Fruit fly (Drosophila melanogaster): ENCODE results near the gene Jon25Bii.

Jon25Bii gene

DNA sequence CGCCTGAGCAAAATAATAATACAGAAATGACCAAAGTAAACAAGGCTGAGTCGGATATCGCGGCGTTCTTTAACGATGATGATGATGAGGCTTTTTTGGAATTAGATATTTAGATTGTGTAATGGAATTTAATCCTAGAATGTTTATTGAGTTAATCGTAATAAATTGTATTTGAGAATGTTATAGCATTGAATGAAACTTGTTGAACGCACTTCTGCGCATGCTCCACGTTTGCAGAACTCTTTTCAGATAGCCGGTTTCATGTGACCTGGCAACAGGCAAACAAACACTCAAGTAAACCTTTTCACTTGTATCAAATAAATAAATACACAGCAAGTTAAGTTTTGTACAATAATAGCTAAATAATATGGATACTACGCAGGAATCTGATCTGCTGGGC lies 5.2 kb upstream of the Jon25Bii start, which contains the start of gene CG34124:
Gene CG34124, plus strand, starts transcription at position 301 of the 400 bp plus-strand sequence.
- TF ChIP-seq usp (GFP tag; optimal IDR thresholded peaks at IDR 0.05) (no peak), Dll (optimal IDR thresholded peaks at IDR 0.05) (no peak), EcR (GFP tag; optimal IDR thresholded peaks at IDR 0.05) (no peak), CG8478 (optimal IDR thresholded peaks at IDR 0.05) (no peak), pan (optimal IDR thresholded peaks at IDR 0.05) (no peak), psq (optimal IDR thresholded peaks at IDR 0.05) (no peak)

DNA sequence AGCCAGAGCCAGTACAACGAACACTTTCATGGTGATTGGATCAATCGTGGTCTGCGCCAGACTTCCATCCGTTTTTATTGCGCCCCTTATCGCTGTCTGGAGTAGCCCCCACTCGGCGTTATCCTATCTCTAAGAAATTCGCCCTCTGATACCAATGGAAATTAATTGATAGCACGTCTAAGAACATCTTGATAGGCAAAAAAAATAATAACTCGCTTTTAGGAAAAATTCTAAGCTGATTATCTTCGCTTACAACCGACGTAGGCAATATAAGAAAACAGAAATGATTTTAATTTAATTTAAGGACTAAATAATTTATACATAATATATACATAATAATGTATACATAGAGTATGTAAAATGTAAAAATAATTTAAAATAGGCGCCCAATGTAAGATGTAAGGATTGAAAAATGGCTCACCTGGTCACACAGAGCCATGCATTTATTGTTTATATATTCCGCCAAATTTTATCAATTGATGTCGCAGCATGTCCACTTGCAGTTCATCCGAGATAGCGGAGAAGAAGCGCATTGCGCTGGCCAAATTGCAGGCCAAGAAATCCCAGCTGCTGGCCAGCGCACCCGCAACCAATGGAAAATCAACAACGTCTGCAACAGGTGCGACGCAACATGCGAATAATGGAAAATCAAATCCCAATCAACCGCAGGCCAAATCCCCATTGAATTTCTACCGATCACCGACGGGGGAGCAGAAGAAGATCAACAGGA lies 2.3 kb upstream of the Jon25Bii start, which contains the start of the genes Jon25Bi and Marcal1:
Gene Jon25Bi, minus strand, starts transcription at position 51 of the 730 bp plus-strand sequence.
Gene Marcal1, plus strand, starts transcription at position 416 of the 730 bp plus-strand sequence.
- TF ChIP-seq usp (GFP tag; optimal IDR thresholded peaks at IDR 0.05) (no peak), EcR (GFP tag; optimal IDR thresholded peaks at IDR 0.05) (no peak), Dll (optimal IDR thresholded peaks at IDR 0.05) (no peak), CG8478 (optimal IDR thresholded peaks at IDR 0.05) (no peak), pan (optimal IDR thresholded peaks at IDR 0.05) (no peak), psq (optimal IDR thresholded peaks at IDR 0.05) (no peak)

DNA sequence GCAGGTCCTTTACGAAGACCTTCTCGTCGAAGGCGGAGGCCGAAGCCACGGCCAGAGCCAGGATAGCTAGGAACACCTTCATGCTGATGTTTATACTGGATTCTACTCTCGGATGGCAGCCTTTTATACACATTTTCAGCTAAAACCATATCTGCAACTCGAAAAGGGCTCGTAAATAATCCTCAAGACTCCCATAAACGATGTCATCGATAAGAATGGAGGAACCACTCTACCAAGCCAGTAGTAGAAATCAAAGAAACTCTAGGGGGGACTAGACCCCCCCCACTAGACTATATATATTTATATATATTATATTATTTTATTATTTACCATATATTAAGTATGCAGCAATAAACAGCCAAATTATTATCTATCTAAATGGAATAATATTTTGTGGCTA lies 2.3 kb downstream of the Jon25Bii start, which contains the start of gene Jon25Biii:
Gene Jon25Biii, minus strand, starts transcription at position 101 of the 400 bp plus-strand sequence.
- TF ChIP-seq psq (optimal IDR thresholded peaks at IDR 0.05) (no peak), pan (optimal IDR thresholded peaks at IDR 0.05) (no peak), CG8478 (optimal IDR thresholded peaks at IDR 0.05) (no peak), EcR (GFP tag; optimal IDR thresholded peaks at IDR 0.05) (no peak), usp (GFP tag; optimal IDR thresholded peaks at IDR 0.05) (no peak), Dll (optimal IDR thresholded peaks at IDR 0.05) (no peak)

DNA sequence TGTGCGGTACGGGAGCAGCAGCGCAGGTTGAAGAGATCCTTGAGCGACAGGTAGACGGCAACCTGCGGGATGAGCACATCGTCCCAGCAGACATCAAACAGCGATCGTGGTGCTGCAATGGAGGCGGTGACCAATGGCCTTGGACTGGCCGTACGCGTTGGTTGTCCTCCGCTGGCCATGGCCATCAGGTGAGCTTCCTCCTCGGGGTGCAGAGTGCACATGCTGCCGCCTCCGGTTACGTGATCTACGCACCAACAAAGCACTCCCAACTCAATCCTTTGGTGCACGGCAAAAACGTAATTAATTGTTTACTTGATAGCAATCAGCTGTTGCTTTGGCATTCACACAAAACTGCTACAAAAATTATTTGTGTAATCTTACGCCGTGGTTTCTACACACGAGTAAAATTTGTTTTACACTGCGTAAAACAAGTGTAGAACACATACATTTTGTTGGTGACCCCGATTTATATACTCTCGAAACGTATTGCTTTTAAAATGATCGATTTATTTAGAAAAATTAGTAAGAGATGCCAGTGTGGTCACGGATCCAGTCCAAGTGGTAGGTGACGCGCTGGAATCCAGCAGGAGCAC lies 3.4 kb downstream of the Jon25Bii start, which contains the start of gene jet:
Gene jet, minus strand, starts transcription at position 332 of the 593 bp plus-strand sequence.
- TF ChIP-seq usp (GFP tag; optimal IDR thresholded peaks at IDR 0.05): no peak
- no peak for TF ChIP-seq pan (optimal IDR thresholded peaks at IDR 0.05)
- TF ChIP-seq CG8478 (optimal IDR thresholded peaks at IDR 0.05): no peak
- TF ChIP-seq psq (optimal IDR thresholded peaks at IDR 0.05): no peak
- no peak for TF ChIP-seq EcR (GFP tag; optimal IDR thresholded peaks at IDR 0.05)
- no peak for TF ChIP-seq Dll (optimal IDR thresholded peaks at IDR 0.05)

DNA sequence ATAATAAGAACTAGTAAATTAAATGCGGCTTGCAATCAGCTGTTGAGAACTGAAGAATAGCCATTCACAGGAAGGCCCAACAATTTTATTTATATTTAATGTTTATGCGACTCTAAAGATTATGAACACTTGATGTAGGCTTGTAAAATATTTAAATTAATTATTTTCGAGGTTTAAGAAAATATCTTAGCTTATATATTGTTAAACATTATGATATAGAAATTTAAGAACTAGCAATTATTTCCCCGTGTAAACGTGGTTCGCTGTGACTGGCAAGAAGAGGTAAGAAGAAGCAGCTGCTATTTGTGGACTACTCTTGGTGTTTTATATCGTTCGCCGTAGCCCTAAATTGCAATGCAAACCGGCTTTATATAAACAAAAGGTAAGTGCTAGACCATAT lies 7.6 kb downstream of the Jon25Bii start, which contains the start of the genes mRpL24 and betaggt-I:
Gene mRpL24, minus strand, starts transcription at position 62 of the 400 bp plus-strand sequence.
Gene betaggt-I, plus strand, starts transcription at position 280 of the 400 bp plus-strand sequence.
- no peak for TF ChIP-seq CG8478 (optimal IDR thresholded peaks at IDR 0.05)
- TF ChIP-seq psq (optimal IDR thresholded peaks at IDR 0.05): no peak
- TF ChIP-seq EcR (GFP tag; optimal IDR thresholded peaks at IDR 0.05): no peak
- TF ChIP-seq pan (optimal IDR thresholded peaks at IDR 0.05): no peak
- TF ChIP-seq Dll (optimal IDR thresholded peaks at IDR 0.05): no peak
- no peak for TF ChIP-seq usp (GFP tag; optimal IDR thresholded peaks at IDR 0.05)

DNA sequence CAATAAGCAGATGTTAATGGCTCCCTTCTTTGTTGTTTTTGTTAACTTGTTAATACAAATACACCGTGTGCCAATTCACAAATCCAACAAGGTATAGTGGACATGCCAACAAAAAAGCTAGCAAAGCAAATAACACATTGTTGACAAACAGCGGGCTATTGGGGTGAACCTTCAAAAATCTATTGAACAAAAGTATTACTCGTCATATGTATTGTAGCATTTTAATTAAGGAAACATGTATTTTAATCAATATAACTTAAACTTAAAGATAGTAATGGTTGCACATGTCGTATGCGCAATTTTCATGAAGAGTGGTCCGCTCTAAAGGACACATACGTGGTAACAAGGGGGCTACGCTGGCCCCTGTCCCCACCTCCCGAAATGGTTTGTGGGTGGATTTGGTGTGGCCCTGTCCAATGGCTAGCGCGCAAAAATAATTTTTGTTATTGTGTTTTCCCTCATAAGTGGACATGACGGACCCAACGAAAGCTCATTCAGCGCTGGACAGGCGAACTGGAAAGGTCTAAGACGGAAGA lies 10.6 kb downstream of the Jon25Bii start, which contains the start of gene synr:
Gene synr, plus strand, starts transcription at position 486 of the 536 bp plus-strand sequence.
- no peak for TF ChIP-seq pan (optimal IDR thresholded peaks at IDR 0.05)
- no peak for TF ChIP-seq Dll (optimal IDR thresholded peaks at IDR 0.05)
- no peak for TF ChIP-seq psq (optimal IDR thresholded peaks at IDR 0.05)
- TF ChIP-seq EcR (GFP tag; optimal IDR thresholded peaks at IDR 0.05): no peak
- no peak for TF ChIP-seq CG8478 (optimal IDR thresholded peaks at IDR 0.05)
- TF ChIP-seq usp (GFP tag; optimal IDR thresholded peaks at IDR 0.05): no peak

DNA sequence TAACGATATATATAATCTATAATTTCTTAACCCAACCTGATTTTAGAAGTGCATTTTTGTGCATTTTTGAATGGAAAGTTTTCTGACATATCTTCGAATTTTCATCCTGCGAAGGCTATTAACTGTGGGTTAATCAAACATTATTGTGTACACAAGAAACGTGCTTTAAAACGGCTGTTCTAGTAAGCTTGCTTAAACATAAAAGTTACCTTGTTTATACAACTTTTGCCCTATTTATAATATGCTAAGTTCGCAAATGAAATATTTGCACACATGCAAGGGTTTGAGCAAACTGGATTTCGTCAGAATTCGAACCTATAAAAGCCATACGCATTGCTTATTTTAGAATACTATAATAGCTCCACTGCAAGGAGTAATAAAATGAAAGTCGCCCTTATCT lies 15.9 kb downstream of the Jon25Bii start, which contains the start of gene Sgs1:
Gene Sgs1, plus strand, starts transcription at position 350 of the 400 bp plus-strand sequence.
- no peak for TF ChIP-seq usp (GFP tag; optimal IDR thresholded peaks at IDR 0.05)
- TF ChIP-seq pan (optimal IDR thresholded peaks at IDR 0.05): no peak
- TF ChIP-seq psq (optimal IDR thresholded peaks at IDR 0.05): no peak
- TF ChIP-seq CG8478 (optimal IDR thresholded peaks at IDR 0.05): no peak
- no peak for TF ChIP-seq Dll (optimal IDR thresholded peaks at IDR 0.05)
- TF ChIP-seq EcR (GFP tag; optimal IDR thresholded peaks at IDR 0.05): no peak

DNA sequence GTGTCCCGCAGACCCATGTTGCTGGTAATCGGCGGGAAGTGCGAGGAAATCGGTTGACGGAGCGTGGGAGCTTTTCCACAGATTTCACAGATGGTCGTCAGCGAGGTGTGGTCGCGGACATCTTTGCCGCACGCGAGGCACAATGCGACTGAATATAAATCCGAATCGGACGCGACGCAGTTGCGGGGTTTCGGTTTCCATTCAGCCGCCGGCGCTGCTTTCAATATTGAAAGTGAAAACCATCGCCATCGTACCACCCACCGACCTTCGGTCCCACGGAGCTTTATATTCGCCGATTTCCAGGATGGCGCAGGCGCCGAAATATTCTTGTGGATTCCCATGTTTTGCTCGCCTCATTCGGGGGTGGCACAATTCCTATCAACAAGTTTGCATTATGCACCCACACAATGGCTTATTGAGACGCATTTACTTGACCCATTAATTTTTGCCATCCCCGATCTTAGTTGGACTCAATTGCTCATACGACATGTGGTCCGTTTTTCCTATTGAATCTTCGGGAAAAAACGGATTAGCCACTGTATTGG lies 16.5 kb downstream of the Jon25Bii start, which contains the start of gene hoe2:
Gene hoe2, minus strand, starts transcription at position 126 of the 545 bp plus-strand sequence.
- TF ChIP-seq psq (optimal IDR thresholded peaks at IDR 0.05): no peak
- TF ChIP-seq EcR (GFP tag; optimal IDR thresholded peaks at IDR 0.05): no peak
- TF ChIP-seq CG8478 (optimal IDR thresholded peaks at IDR 0.05): no peak
- no peak for TF ChIP-seq usp (GFP tag; optimal IDR thresholded peaks at IDR 0.05)
- TF ChIP-seq Dll (optimal IDR thresholded peaks at IDR 0.05): no peak
- no peak for TF ChIP-seq pan (optimal IDR thresholded peaks at IDR 0.05)

DNA sequence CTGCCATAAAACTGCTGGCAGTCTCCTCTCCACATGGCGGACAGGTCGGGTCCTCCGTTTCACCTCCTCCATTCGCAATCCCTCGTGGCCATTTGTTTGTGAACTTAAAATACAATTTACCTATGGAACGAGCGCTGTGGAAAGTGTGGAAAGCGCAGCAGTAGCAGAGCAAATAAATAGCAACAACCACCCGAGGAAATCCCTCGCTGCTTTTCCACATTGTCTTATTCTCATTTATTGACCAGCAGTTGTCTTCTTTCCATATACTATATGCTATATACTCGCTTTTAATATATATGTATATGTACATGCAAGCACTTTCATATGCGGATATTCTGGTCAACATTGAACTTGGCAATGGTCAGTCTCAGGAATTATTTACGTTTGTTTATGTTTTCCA lies 20.7 kb downstream of the Jon25Bii start, which contains the start of gene hoe1:
Gene hoe1, minus strand, starts transcription at position 101 of the 400 bp plus-strand sequence.
- TF ChIP-seq Dll (optimal IDR thresholded peaks at IDR 0.05) (no peak), usp (GFP tag; optimal IDR thresholded peaks at IDR 0.05) (no peak), CG8478 (optimal IDR thresholded peaks at IDR 0.05) (no peak), psq (optimal IDR thresholded peaks at IDR 0.05) (no peak), EcR (GFP tag; optimal IDR thresholded peaks at IDR 0.05) (no peak), pan (optimal IDR thresholded peaks at IDR 0.05) (no peak)

DNA sequence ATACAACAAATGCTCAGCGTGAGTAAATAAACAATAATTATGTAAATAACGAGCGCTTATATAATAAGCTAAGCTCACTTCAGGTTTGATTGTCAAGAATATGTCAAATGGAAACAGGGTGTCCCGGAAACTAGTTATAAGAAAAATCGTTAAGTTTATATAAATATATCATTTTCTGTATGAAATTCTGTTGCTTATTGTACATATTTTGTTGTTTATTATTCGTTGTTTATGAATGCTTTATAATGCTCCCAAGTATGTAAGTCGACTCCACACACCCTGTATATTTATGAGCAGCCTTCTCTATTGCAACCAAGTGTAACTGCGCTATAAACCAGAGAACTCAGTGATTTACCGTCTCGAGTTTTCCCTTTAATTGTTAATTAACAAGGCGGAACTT lies 22.4 kb downstream of the Jon25Bii start:
- TF ChIP-seq EcR (GFP tag; optimal IDR thresholded peaks at IDR 0.05) (no peak), CG8478 (optimal IDR thresholded peaks at IDR 0.05) (no peak), usp (GFP tag; optimal IDR thresholded peaks at IDR 0.05) (no peak), pan (optimal IDR thresholded peaks at IDR 0.05) (no peak), psq (optimal IDR thresholded peaks at IDR 0.05) (no peak), Dll (optimal IDR thresholded peaks at IDR 0.05) (no peak)

DNA sequence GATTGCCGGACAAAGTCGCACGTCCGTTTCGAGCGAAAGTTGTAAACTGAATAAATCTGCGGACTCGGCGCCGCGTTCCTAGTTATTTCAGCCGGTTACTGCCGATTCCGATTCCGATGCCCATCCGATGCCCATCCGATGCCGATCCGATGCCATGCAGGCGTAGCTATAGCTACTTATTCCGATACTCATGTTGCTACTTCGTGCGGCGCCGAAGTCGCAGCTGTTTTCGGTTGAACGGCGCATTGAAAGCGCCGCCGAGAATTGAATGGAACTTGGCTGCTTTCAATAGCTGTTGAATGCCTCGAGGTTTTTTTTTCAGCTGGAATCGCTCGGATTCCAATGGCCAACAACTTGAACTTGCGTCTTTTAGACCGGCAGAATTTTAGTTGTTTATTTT lies 24.6 kb downstream of the Jon25Bii start:
- TF ChIP-seq pan (optimal IDR thresholded peaks at IDR 0.05) (no peak), EcR (GFP tag; optimal IDR thresholded peaks at IDR 0.05) (no peak), usp (GFP tag; optimal IDR thresholded peaks at IDR 0.05) (no peak), CG8478 (optimal IDR thresholded peaks at IDR 0.05) (no peak), psq (optimal IDR thresholded peaks at IDR 0.05) (no peak), Dll (optimal IDR thresholded peaks at IDR 0.05) (no peak)

Data from whole organism.